Worm (Caenorhabditis elegans): ENCODE measurements around the gene T13F2.4.

Gene T13F2.4

ce11 chrIV:9810633-9811032 is 21.0 kb downstream of the T13F2.4 start, which contains the start of gene dct-15:
TSS of gene dct-15 (minus strand) at chrIV:9810733.
- TF ChIP-seq mab-5 (tag; optimal IDR thresholded peaks at IDR 0.05) (no peak), nhr-2 (tag; optimal IDR thresholded peaks at IDR 0.05) (no peak), snpc-4 (tag; optimal IDR thresholded peaks at IDR 0.05) (no peak), tbx-8 (GFP tag; optimal IDR thresholded peaks at IDR 0.05) (no peak), nhr-237 (tag; optimal IDR thresholded peaks at IDR 0.05) (no peak), unc-39 (tag; optimal IDR thresholded peaks at IDR 0.05) (no peak), unc-62 (GFP tag; optimal IDR thresholded peaks at IDR 0.05) (no peak), flh-1 (GFP tag; optimal IDR thresholded peaks at IDR 0.05) (no peak), nhr-12 (tag; optimal IDR thresholded peaks at IDR 0.05) (no peak), ceh-83 (GFP tag; optimal IDR thresholded peaks at IDR 0.05) (no peak), cnd-1 (tag; optimal IDR thresholded peaks at IDR 0.05) (no peak), unc-120 (tag; optimal IDR thresholded peaks at IDR 0.05; ENCODE audit: poor library complexity, severe bottlenecking) (no peak), sptf-1 (tag; optimal IDR thresholded peaks at IDR 0.05) (no peak), elt-1 (tag; optimal IDR thresholded peaks at IDR 0.05; ENCODE audit: borderline replicate concordance, insufficient read depth) (no peak), lsy-2 (tag; optimal IDR thresholded peaks at IDR 0.05) (no peak), mls-2 (tag; optimal IDR thresholded peaks at IDR 0.05) (no peak), ham-2 (GFP tag; optimal IDR thresholded peaks at IDR 0.05) (no peak)

- no peak for TF ChIP-seq pha-4 (tag; optimal IDR thresholded peaks at IDR 0.05)
Measured at ce11 chrIV:9811487-9811886, 21.9 kb downstream of the T13F2.4 start.

- TF ChIP-seq flh-1 (GFP tag; optimal IDR thresholded peaks at IDR 0.05) (no peak), ceh-43 (GFP tag; optimal IDR thresholded peaks at IDR 0.05) (no peak), bed-3 (GFP tag; optimal IDR thresholded peaks at IDR 0.05) (no peak), unc-39 (tag; optimal IDR thresholded peaks at IDR 0.05) (no peak), lin-32 (GFP tag; optimal IDR thresholded peaks at IDR 0.05) (no peak), pha-4 (tag; optimal IDR thresholded peaks at IDR 0.05) (no peak), snpc-4 (tag; optimal IDR thresholded peaks at IDR 0.05) (no peak), drap-1 (GFP tag; optimal IDR thresholded peaks at IDR 0.05) (no peak), cnd-1 (tag; optimal IDR thresholded peaks at IDR 0.05) (no peak), nhr-2 (tag; optimal IDR thresholded peaks at IDR 0.05) (no peak), unc-62 (GFP tag; optimal IDR thresholded peaks at IDR 0.05) (no peak), ceh-39 (tag; optimal IDR thresholded peaks at IDR 0.05) (no peak), mab-5 (tag; optimal IDR thresholded peaks at IDR 0.05) (no peak), sptf-1 (tag; optimal IDR thresholded peaks at IDR 0.05) (no peak), lsy-2 (tag; optimal IDR thresholded peaks at IDR 0.05) (no peak), unc-120 (tag; optimal IDR thresholded peaks at IDR 0.05; ENCODE audit: poor library complexity, severe bottlenecking) (no peak), ceh-83 (GFP tag; optimal IDR thresholded peaks at IDR 0.05) (no peak), elt-1 (tag; optimal IDR thresholded peaks at IDR 0.05; ENCODE audit: borderline replicate concordance, insufficient read depth) (no peak), lin-13 (tag; optimal IDR thresholded peaks at IDR 0.05) (no peak), tbx-8 (GFP tag; optimal IDR thresholded peaks at IDR 0.05) (no peak)
Measured at ce11 chrIV:9815432-9815831, 25.8 kb downstream of the T13F2.4 start, which contains the start of gene egl-20. TSS of gene egl-20 (minus strand) at chrIV:9815532.

ce11 chrIV:9821621-9822020 is 32.0 kb downstream of the T13F2.4 start, which contains the start of gene col-123:
TSS of gene col-123 (plus strand) at chrIV:9821921.
- TF ChIP-seq elt-3 (tag; optimal IDR thresholded peaks at IDR 0.05) (no peak), ztf-11 (tag; optimal IDR thresholded peaks at IDR 0.05) (no peak), ceh-39 (tag; optimal IDR thresholded peaks at IDR 0.05) (no peak), lin-32 (GFP tag; optimal IDR thresholded peaks at IDR 0.05) (no peak), drap-1 (GFP tag; optimal IDR thresholded peaks at IDR 0.05) (no peak), lsy-2 (tag; optimal IDR thresholded peaks at IDR 0.05) (no peak), ceh-43 (GFP tag; optimal IDR thresholded peaks at IDR 0.05) (no peak), pha-4 (tag; optimal IDR thresholded peaks at IDR 0.05) (no peak), nhr-76 (tag; optimal IDR thresholded peaks at IDR 0.05) (no peak), nhr-237 (tag; optimal IDR thresholded peaks at IDR 0.05) (no peak), sem-2 (GFP tag; optimal IDR thresholded peaks at IDR 0.05) (no peak), ces-1 (GFP tag; optimal IDR thresholded peaks at IDR 0.05) (no peak), mab-5 (tag; optimal IDR thresholded peaks at IDR 0.05) (no peak)

ce11 chrIV:9822585-9822984 is 33.0 kb downstream of the T13F2.4 start:
- TF ChIP-seq bed-3 (GFP tag; optimal IDR thresholded peaks at IDR 0.05) (no peak), unc-62 (GFP tag; optimal IDR thresholded peaks at IDR 0.05) (no peak), nhr-12 (tag; optimal IDR thresholded peaks at IDR 0.05) (no peak), nhr-76 (tag; optimal IDR thresholded peaks at IDR 0.05) (no peak), sptf-1 (tag; optimal IDR thresholded peaks at IDR 0.05) (no peak), elt-3 (tag; optimal IDR thresholded peaks at IDR 0.05) (no peak), blmp-1 (tag; optimal IDR thresholded peaks at IDR 0.05) (no peak), nhr-2 (tag; optimal IDR thresholded peaks at IDR 0.05) (no peak), ceh-43 (GFP tag; optimal IDR thresholded peaks at IDR 0.05) (no peak), snpc-4 (tag; optimal IDR thresholded peaks at IDR 0.05) (no peak)

All from whole organism, mixed stage, embryonic.